Worm (Caenorhabditis elegans) whole organism, L2 larva: Measurements from ENCODE around the gene nspg-1.

Experiments
- F13H6.1 ChIP-seq: sonication (generic microtip); optimal IDR thresholded peaks from 2 replicates; lab custom pipeline; 2016; ENCODE audit warnings: missing genetic modification characterization, missing compliant biosample characterization
- R02D3.7 ChIP-seq: fragments of 150-350 bp; optimal IDR thresholded peaks from 2 replicates; lab custom pipeline; 2014; ENCODE audit warnings: missing biosample characterization, missing genetic modification characterization
- Y55F3AM.14 ChIP-seq: fragments of 200-800 bp; sonication (Bioruptor generic); optimal IDR thresholded peaks from 2 replicates; lab custom pipeline; 2018; ENCODE audit warnings: mild to moderate bottlenecking, missing genetic modification characterization, missing compliant biosample characterization
- ZK546.5 ChIP-seq: sonication (generic microtip); optimal IDR thresholded peaks from 2 replicates; lab custom pipeline; 2017; ENCODE audit warnings: missing biosample characterization, missing genetic modification characterization
- aly-2 ChIP-seq: fragments of 150-350 bp; optimal IDR thresholded peaks from 2 replicates; lab custom pipeline; 2014; ENCODE audit warnings: missing biosample characterization, missing genetic modification characterization
- ama-1 ChIP-seq: fragments of 150-350 bp; optimal IDR thresholded peaks from 2 replicates; lab custom pipeline; 2018; ENCODE audit warnings: inconsistent platforms
- blmp-1 ChIP-seq: sonication (generic microtip); optimal IDR thresholded peaks from 2 replicates; lab custom pipeline; 2017; ENCODE audit warnings: missing genetic modification characterization, mild to moderate bottlenecking, missing compliant biosample characterization, antibody characterized with exemption, moderate library complexity; ENCODE audit not compliant: insufficient read depth
- ceh-16 ChIP-seq: fragments of 150-350 bp; optimal IDR thresholded peaks from 2 replicates; lab custom pipeline; 2014; ENCODE audit warnings: missing biosample characterization, missing genetic modification characterization
- ceh-82 ChIP-seq: fragments of 150-350 bp; optimal IDR thresholded peaks from 2 replicates; lab custom pipeline; 2014; ENCODE audit warnings: missing biosample characterization, missing genetic modification characterization
- dmd-4 ChIP-seq: sonication (generic microtip); optimal IDR thresholded peaks from 2 replicates; lab custom pipeline; 2017; ENCODE audit warnings: missing biosample characterization, missing genetic modification characterization
- egl-27 ChIP-seq: sonication (generic microtip); optimal IDR thresholded peaks from 3 replicates; lab custom pipeline; 2017; ENCODE audit warnings: missing biosample characterization, missing genetic modification reagents, missing genetic modification characterization
- fos-1 ChIP-seq: fragments of 150-350 bp; optimal IDR thresholded peaks from 2 replicates; lab custom pipeline; 2014; ENCODE audit warnings: missing biosample characterization, missing genetic modification characterization
- gmeb-1 ChIP-seq: fragments of 150-350 bp; optimal IDR thresholded peaks from 2 replicates; lab custom pipeline; 2014; ENCODE audit warnings: missing biosample characterization, missing genetic modification characterization
- lin-11 ChIP-seq: fragments of 150-350 bp; sonication (generic microtip); optimal IDR thresholded peaks from 2 replicates; lab custom pipeline; 2014; ENCODE audit warnings: missing biosample characterization, missing genetic modification characterization, inconsistent platforms, mixed read lengths
- lin-13 ChIP-seq: fragments of 150-350 bp; optimal IDR thresholded peaks from 2 replicates; lab custom pipeline; 2014; ENCODE audit warnings: missing biosample characterization, missing genetic modification reagents, missing genetic modification characterization
- lin-39 ChIP-seq: fragments of 150-350 bp; optimal IDR thresholded peaks from 2 replicates; lab custom pipeline; 2014; ENCODE audit warnings: missing biosample characterization, missing genetic modification reagents, missing genetic modification characterization
- lsy-2 ChIP-seq, 2 experiments: fragments of 150-350 bp in 1 of 2; sonication (generic microtip) in 1 of 2; optimal IDR thresholded peaks; 2 replicates each; lab custom pipeline; 2014 to 2017; ENCODE audit warnings: missing biosample characterization in 2 of 2, missing genetic modification characterization in 2 of 2
- mbf-1 ChIP-seq: sonication (generic microtip); optimal IDR thresholded peaks from 2 replicates; lab custom pipeline; 2017; ENCODE audit warnings: missing biosample characterization, missing genetic modification characterization
- mdl-1 ChIP-seq, 2 experiments: fragments of 150-350 bp in 1 of 2; sonication (generic microtip) in 1 of 2; optimal IDR thresholded peaks; 2 replicates each; lab custom pipeline; 2017; ENCODE audit warnings: missing biosample characterization in 2 of 2, missing genetic modification characterization in 2 of 2
- nhr-11 ChIP-seq: fragments of 150-350 bp; optimal IDR thresholded peaks from 2 replicates; lab custom pipeline; 2014; ENCODE audit warnings: missing biosample characterization, missing genetic modification characterization
- nhr-12 ChIP-seq: fragments of 150-350 bp; optimal IDR thresholded peaks from 2 replicates; lab custom pipeline; 2014; ENCODE audit warnings: missing biosample characterization, missing genetic modification characterization
- nhr-129 ChIP-seq: fragments of 150-350 bp; optimal IDR thresholded peaks from 2 replicates; lab custom pipeline; 2014; ENCODE audit warnings: missing biosample characterization, missing genetic modification characterization
- nhr-21 ChIP-seq: fragments of 150-350 bp; optimal IDR thresholded peaks from 2 replicates; lab custom pipeline; 2014; ENCODE audit warnings: missing biosample characterization, missing genetic modification characterization
- nhr-23 ChIP-seq: fragments of 150-350 bp; optimal IDR thresholded peaks from 2 replicates; lab custom pipeline; 2014; ENCODE audit warnings: missing biosample characterization, missing genetic modification reagents, missing genetic modification characterization
- nhr-237 ChIP-seq: fragments of 150-350 bp; optimal IDR thresholded peaks from 2 replicates; lab custom pipeline; 2014; ENCODE audit warnings: missing biosample characterization, missing genetic modification characterization
- nhr-25 ChIP-seq: fragments of 150-350 bp; sonication (generic microtip); optimal IDR thresholded peaks from 3 replicates; lab custom pipeline; 2014; ENCODE audit warnings: missing biosample characterization, missing genetic modification characterization
- nhr-6 ChIP-seq: fragments of 150-350 bp; optimal IDR thresholded peaks from 2 replicates; lab custom pipeline; 2014; ENCODE audit warnings: missing biosample characterization, missing genetic modification characterization
- nhr-77 ChIP-seq: fragments of 150-350 bp; optimal IDR thresholded peaks from 2 replicates; lab custom pipeline; 2014; ENCODE audit warnings: missing biosample characterization, missing genetic modification characterization
- sma-3 ChIP-seq: sonication (generic microtip); optimal IDR thresholded peaks from 2 replicates; lab custom pipeline; 2016; ENCODE audit warnings: missing genetic modification reagents, missing genetic modification characterization, missing compliant biosample characterization
- sma-9 ChIP-seq, 2 experiments: fragments of 150-350 bp in 1 of 2; sonication (generic microtip) in 1 of 2; optimal IDR thresholded peaks; 2 replicates each; lab custom pipeline; 2014 to 2016; ENCODE audit warnings: missing genetic modification characterization in 2 of 2, mild to moderate bottlenecking in 1 of 2, missing biosample characterization in 1 of 2, missing compliant biosample characterization in 1 of 2, missing genetic modification reagents in 1 of 2, moderate library complexity in 1 of 2
- unc-55 ChIP-seq: fragments of 150-350 bp; sonication (generic microtip); optimal IDR thresholded peaks from 3 replicates; lab custom pipeline; 2014; ENCODE audit warnings: missing biosample characterization, missing genetic modification reagents, missing genetic modification characterization
- zag-1 ChIP-seq: fragments of 150-350 bp; optimal IDR thresholded peaks from 2 replicates; lab custom pipeline; 2014; ENCODE audit warnings: missing biosample characterization, missing genetic modification characterization
- ztf-11 ChIP-seq: sonication (generic microtip); optimal IDR thresholded peaks from 2 replicates; lab custom pipeline; 2017; ENCODE audit warnings: missing biosample characterization, missing genetic modification characterization
- ztf-4 ChIP-seq: fragments of 150-350 bp; optimal IDR thresholded peaks from 2 replicates; lab custom pipeline; 2014; ENCODE audit warnings: missing biosample characterization, missing genetic modification characterization

nspg-1 gene

DNA sequence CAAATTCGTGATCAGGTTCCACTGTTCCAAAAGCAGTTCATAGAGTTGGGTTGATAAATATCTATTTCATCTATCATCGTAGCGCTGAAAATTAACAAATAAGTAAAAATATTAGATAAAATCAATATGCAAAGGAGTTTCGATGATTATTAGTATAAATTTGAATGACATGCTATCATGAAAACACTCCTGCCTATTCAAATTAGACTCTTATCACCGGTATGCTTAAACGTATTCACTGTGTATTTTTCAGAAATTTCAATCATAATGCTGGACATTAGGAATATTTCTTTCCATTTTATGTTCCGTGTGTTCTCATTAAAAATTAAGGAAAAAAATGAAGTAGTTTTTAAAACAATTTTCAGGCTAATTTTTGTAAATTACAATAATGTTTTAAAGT lies 22.6 kb downstream of the nspg-1 start, which contains the start of gene C44H9.6:
Gene C44H9.6 (minus strand): TSS at position 101 of the 400 bp plus-strand sequence.
- no peak for TF ChIP-seq F13H6.1
- TF ChIP-seq fos-1: peak; percentile 16

DNA sequence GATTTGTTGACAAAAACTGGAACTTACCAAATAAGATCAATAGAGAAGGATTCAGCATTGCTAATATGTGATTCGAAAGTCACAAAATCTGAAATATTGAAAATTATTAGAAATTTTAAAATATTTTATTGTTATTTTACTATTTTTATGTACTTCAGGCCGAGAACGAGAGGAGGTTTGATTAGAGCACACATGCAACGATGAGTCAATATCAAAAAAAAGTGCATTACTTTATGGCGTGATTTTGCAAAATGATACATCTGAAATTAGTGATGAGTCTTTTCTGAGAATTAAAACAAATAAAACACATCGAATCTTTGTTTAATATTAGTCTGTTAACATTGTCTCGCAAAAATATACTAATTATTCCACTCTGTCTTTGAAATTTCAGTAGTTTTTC lies 23.1 kb downstream of the nspg-1 start:
- TF ChIP-seq fos-1 (peak; percentile 65), ztf-4 (tag; lab: Kevin White, UChicago) (no peak)

DNA sequence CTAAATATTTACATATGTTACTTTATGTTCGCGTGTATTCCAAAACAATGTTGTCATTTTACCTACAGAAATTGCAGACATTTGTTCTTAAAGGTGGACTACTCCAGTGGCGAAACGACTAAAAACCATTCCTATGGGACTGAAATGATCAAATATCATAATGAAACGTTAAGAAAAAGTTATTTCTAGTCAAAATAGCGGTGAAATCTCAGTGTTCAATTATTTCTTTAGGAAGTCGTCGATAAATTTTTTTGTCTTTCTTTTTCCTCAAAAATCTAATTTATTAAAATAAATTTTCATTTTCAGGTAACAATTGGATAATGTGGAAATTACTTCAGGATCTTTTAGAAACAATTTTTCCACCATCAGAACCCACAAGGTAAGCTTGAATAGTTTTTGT lies 32.5 kb downstream of the nspg-1 start, which contains the start of gene C44H9.4:
Gene C44H9.4 (plus strand): TSS at position 301 of the 400 bp plus-strand sequence.
- TF ChIP-seq lin-13 (no peak), nhr-237 (tag; lab: Kevin White, UChicago) (no peak), ceh-82 (tag; lab: Kevin White, UChicago) (no peak), ztf-11 (tag; lab: Kevin White, UChicago) (no peak), nhr-11 (tag; lab: Kevin White, UChicago) (no peak), nhr-6 (tag; lab: Kevin White, UChicago) (no peak), dmd-4 (tag; lab: Kevin White, UChicago) (no peak), zag-1 (tag; lab: Kevin White, UChicago) (no peak), ama-1 (lab: Kevin White, UChicago) (no peak), blmp-1 (tag; lab: Kevin White, UChicago) (no peak), lin-11 (no peak), Y55F3AM.14 (no peak), gmeb-1 (no peak), nhr-129 (no peak)

DNA sequence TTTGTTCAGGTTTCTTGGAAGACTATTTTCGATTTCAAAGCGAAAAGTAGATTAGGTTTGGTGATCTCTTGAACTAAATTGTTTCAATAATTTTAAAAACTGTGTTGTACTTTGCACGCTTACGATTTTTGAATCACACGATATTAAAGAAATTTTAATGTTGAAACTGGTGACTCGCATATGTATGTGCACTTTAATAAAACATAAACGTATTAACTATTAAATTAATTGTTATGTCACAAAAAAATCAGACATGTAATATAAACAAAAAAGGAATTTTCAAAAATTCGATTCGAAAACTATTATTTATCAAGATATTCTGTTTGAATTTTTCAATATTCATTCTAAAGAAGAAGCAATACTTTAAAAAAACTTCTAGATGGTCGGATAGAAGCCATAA lies 40.7 kb downstream of the nspg-1 start, which contains the start of gene ugt-15:
Gene ugt-15 (plus strand): TSS at position 301 of the 400 bp plus-strand sequence.
- TF ChIP-seq ceh-16 (tag; lab: Kevin White, UChicago) (no peak), zag-1 (tag; lab: Kevin White, UChicago) (no peak), blmp-1 (tag; lab: Kevin White, UChicago) (no peak), nhr-6 (tag; lab: Kevin White, UChicago) (no peak), mdl-1 (tag; optimal IDR thresholded peaks at IDR 0.05; lab: Kevin White, UChicago) (no peak), lin-13 (no peak), unc-55 (GFP tag; lab: Kevin White, UChicago) (no peak), mbf-1 (no peak), nhr-23 (tag; lab: Kevin White, UChicago) (no peak), aly-2 (tag; lab: Kevin White, UChicago) (no peak), nhr-21 (tag; lab: Kevin White, UChicago) (no peak), ZK546.5 (tag; lab: Kevin White, UChicago) (no peak), R02D3.7 (tag; lab: Kevin White, UChicago) (no peak), egl-27 (tag; lab: Kevin White, UChicago) (no peak), nhr-237 (tag; lab: Kevin White, UChicago) (no peak)

DNA sequence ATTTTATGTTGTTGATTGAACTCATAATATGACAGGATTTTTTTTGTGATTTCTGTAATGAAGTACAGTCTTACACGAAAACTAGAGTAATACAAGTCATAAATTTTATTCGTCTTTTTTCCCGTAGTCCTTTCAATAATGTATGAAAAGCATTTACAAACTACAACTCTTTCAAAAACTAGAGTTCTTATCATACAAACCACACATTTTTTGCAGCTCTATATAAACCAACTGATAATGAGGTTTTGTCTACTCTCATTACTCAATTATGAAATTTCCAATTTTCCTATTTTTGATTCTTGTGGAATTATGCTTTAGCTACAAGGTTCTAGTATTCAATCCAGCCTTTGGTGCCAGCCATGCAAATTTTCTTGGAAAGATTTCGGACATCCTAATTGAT lies 43.1 kb downstream of the nspg-1 start, which contains the start of gene ugt-16:
Gene ugt-16 (plus strand): TSS at position 248 of the 400 bp plus-strand sequence.
- no peak for TF ChIP-seq mbf-1
- TF ChIP-seq nhr-77 (tag; lab: Kevin White, UChicago): no peak
- no peak for TF ChIP-seq lsy-2 (tag; optimal IDR thresholded peaks at IDR 0.05; lab: Kevin White, UChicago)
- TF ChIP-seq ZK546.5 (tag; lab: Kevin White, UChicago): no peak
- TF ChIP-seq sma-3 (GFP tag; lab: Kevin White, UChicago): no peak
- TF ChIP-seq fos-1: peak; percentile 52
- TF ChIP-seq nhr-25: no peak
- TF ChIP-seq sma-9 (GFP tag; optimal IDR thresholded peaks at IDR 0.05; lab: Kevin White, UChicago): peak; percentile 15
- no peak for TF ChIP-seq sma-9 (tag; optimal IDR thresholded peaks at IDR 0.05; lab: Kevin White, UChicago)
- no peak for TF ChIP-seq nhr-129
- no peak for TF ChIP-seq zag-1 (tag; lab: Kevin White, UChicago)
- no peak for TF ChIP-seq ztf-4 (tag; lab: Kevin White, UChicago)
- peak; percentile 5 for TF ChIP-seq gmeb-1
- TF ChIP-seq ceh-82 (tag; lab: Kevin White, UChicago): no peak
- no peak for TF ChIP-seq nhr-12 (tag; lab: Kevin White, UChicago)
- TF ChIP-seq lin-39 (tag; lab: Kevin White, UChicago): no peak
